Worm (Caenorhabditis elegans) whole organism, early embryonic: ENCODE data around the gene F55C12.4.

Experiments used
- ama-1 ChIP-seq: fragments of 150-350 bp; optimal IDR thresholded peaks from 2 replicates; lab custom pipeline; 2014
- hmg-4 ChIP-seq: fragments of 200-800 bp; sonication (Bioruptor generic); optimal IDR thresholded peaks from 2 replicates; lab custom pipeline; 2018; ENCODE audit warnings: mild to moderate bottlenecking, missing genetic modification characterization, missing compliant biosample characterization

ce11 chrII:5829940-5830424 lies 28.2 kb downstream of the F55C12.4 start, which contains the start of gene col-74:
- TF ChIP-seq ama-1, result no peak
- no peak for TF ChIP-seq hmg-4 (GFP tag; lab: Kevin White, UChicago)
